Worm (Caenorhabditis elegans): ENCODE results near the gene ptr-6.

ce11 chrII:5271729-5272322 lies 25.2 kb upstream of the ptr-6 start, which contains the start of gene drn-1:
- TF ChIP-seq elt-3 (tag; optimal IDR thresholded peaks at IDR 0.05) (no peak), unc-62 (GFP tag; optimal IDR thresholded peaks at IDR 0.05) (no peak), ztf-11 (tag; optimal IDR thresholded peaks at IDR 0.05) (no peak), nhr-28 (tag; optimal IDR thresholded peaks at IDR 0.05) (no peak)
